Worm (Caenorhabditis elegans) whole organism, L1 larva: Measurements from ENCODE around the gene F44E2.6.

Experiments used
- C04F5.9 ChIP-seq: sonication (generic microtip); optimal IDR thresholded peaks from 2 replicates; lab custom pipeline; 2016; ENCODE audit warnings: missing genetic modification characterization, missing compliant biosample characterization
- C16A3.4 ChIP-seq: fragments of 150-350 bp; optimal IDR thresholded peaks from 2 replicates; lab custom pipeline; 2014; ENCODE audit warnings: missing biosample characterization, missing genetic modification characterization
- F16B12.6 ChIP-seq: fragments of 150-350 bp; optimal IDR thresholded peaks from 2 replicates; lab custom pipeline; 2014; ENCODE audit warnings: missing biosample characterization, missing genetic modification characterization
- alr-1 ChIP-seq: fragments of 200-800 bp; sonication (Bioruptor generic); optimal IDR thresholded peaks from 2 replicates; lab custom pipeline; 2018; ENCODE audit warnings: borderline replicate concordance, mild to moderate bottlenecking, missing genetic modification characterization, missing compliant biosample characterization
- aly-2 ChIP-seq: fragments of 150-350 bp; optimal IDR thresholded peaks from 2 replicates; lab custom pipeline; 2014; ENCODE audit warnings: missing biosample characterization, missing genetic modification characterization
- blmp-1 ChIP-seq: fragments of 150-350 bp; optimal IDR thresholded peaks from 2 replicates; lab custom pipeline; 2014; ENCODE audit warnings: missing biosample characterization, missing genetic modification characterization
- ceh-82 ChIP-seq, 3 experiments: fragments of 150-350 bp in 1 of 3; sonication (generic microtip) in 2 of 3; optimal IDR thresholded peaks; 2 replicates each; lab custom pipeline; 2014 to 2017; ENCODE audit warnings: missing biosample characterization in 3 of 3, missing genetic modification characterization in 3 of 3
- ces-1 ChIP-seq: fragments of 150-350 bp; optimal IDR thresholded peaks from 2 replicates; lab custom pipeline; 2014; ENCODE audit warnings: missing biosample characterization, missing genetic modification reagents, missing genetic modification characterization
- dpl-1 ChIP-seq, 3 experiments: fragments of 150-350 bp in 2 of 3; sonication (generic microtip) in 1 of 3; optimal IDR thresholded peaks; 2 replicates each; lab custom pipeline; 2014 to 2017; ENCODE audit warnings: missing biosample characterization in 3 of 3, missing genetic modification characterization in 3 of 3, missing genetic modification reagents in 3 of 3
- efl-3 ChIP-seq: fragments of 200-800 bp; sonication (Bioruptor generic); optimal IDR thresholded peaks from 2 replicates; lab custom pipeline; 2018; ENCODE audit warnings: mild to moderate bottlenecking, missing genetic modification characterization, missing compliant biosample characterization
- egl-27 ChIP-seq, 2 experiments: fragments of 150-350 bp in 1 of 2; sonication (generic microtip); optimal IDR thresholded peaks; 3 replicates each; lab custom pipeline; 2017 to 2018; ENCODE audit warnings: missing biosample characterization in 2 of 2, missing genetic modification characterization in 2 of 2, missing genetic modification reagents in 2 of 2
- elt-3 ChIP-seq, 6 experiments: fragments of 150-350 bp in 1 of 6; sonication (generic microtip); optimal IDR thresholded peaks; 2 replicates each; lab custom pipeline; 2017 to 2018; ENCODE audit warnings: missing biosample characterization in 6 of 6, missing genetic modification characterization in 6 of 6, inconsistent platforms in 1 of 6
- ets-5 ChIP-seq: fragments of 200-800 bp; sonication (Bioruptor generic); IDR thresholded peaks from 2 replicates; pipeline ENCODE4 v1.3.6; 2022; ENCODE audit warnings: missing genetic modification characterization, missing compliant biosample characterization
- fkh-10 ChIP-seq: sonication (generic microtip); optimal IDR thresholded peaks from 2 replicates; lab custom pipeline; 2017; ENCODE audit warnings: missing biosample characterization, missing genetic modification reagents, missing genetic modification characterization
- fkh-8 ChIP-seq: sonication (generic microtip); optimal IDR thresholded peaks from 2 replicates; lab custom pipeline; 2016; ENCODE audit warnings: mild to moderate bottlenecking, missing genetic modification characterization, missing compliant biosample characterization
- grh-1 ChIP-seq: fragments of 200-800 bp; sonication (Bioruptor generic); IDR thresholded peaks from 2 replicates; pipeline ENCODE4 v1.3.6; 2022; ENCODE audit warnings: missing genetic modification reagents, missing genetic modification characterization, missing compliant biosample characterization
- hlh-4 ChIP-seq: sonication (generic microtip); optimal IDR thresholded peaks from 2 replicates; lab custom pipeline; 2016; ENCODE audit warnings: mild to moderate bottlenecking, missing genetic modification characterization, missing compliant biosample characterization
- hpl-2 ChIP-seq: fragments of 150-350 bp; optimal IDR thresholded peaks from 2 replicates; lab custom pipeline; 2014; ENCODE audit warnings: missing biosample characterization, missing genetic modification reagents, missing genetic modification characterization
- irx-1 ChIP-seq: sonication (generic microtip); optimal IDR thresholded peaks from 2 replicates; lab custom pipeline; 2016; ENCODE audit warnings: missing genetic modification characterization, missing compliant biosample characterization
- lin-13 ChIP-seq: fragments of 150-350 bp; optimal IDR thresholded peaks from 2 replicates; lab custom pipeline; 2014; ENCODE audit warnings: missing biosample characterization, missing genetic modification reagents, missing genetic modification characterization
- lin-15B ChIP-seq: fragments of 150-350 bp; sonication (generic microtip); optimal IDR thresholded peaks from 3 replicates; lab custom pipeline; 2014; ENCODE audit warnings: missing biosample characterization, missing genetic modification characterization
- lin-39 ChIP-seq: fragments of 150-350 bp; optimal IDR thresholded peaks from 2 replicates; lab custom pipeline; 2014; ENCODE audit warnings: missing biosample characterization, missing genetic modification reagents, missing genetic modification characterization
- lir-3 ChIP-seq: sonication (generic microtip); optimal IDR thresholded peaks from 2 replicates; lab custom pipeline; 2016; ENCODE audit warnings: mild to moderate bottlenecking, missing genetic modification characterization, moderate library complexity, missing compliant biosample characterization; ENCODE audit not compliant: poor library complexity
- lsy-2 ChIP-seq, 2 experiments: fragments of 150-350 bp; optimal IDR thresholded peaks; 2 replicates each; lab custom pipeline; 2014; ENCODE audit warnings: missing biosample characterization in 2 of 2, missing genetic modification characterization in 2 of 2
- mab-9 ChIP-seq: fragments of 200-800 bp; sonication (Bioruptor generic); IDR thresholded peaks from 2 replicates; pipeline ENCODE4 v1.3.6; 2022; ENCODE audit warnings: missing genetic modification reagents, missing genetic modification characterization, missing compliant biosample characterization
- mdl-1 ChIP-seq, 2 experiments: fragments of 150-350 bp; optimal IDR thresholded peaks; 2 replicates each; lab custom pipeline; 2014 to 2017; ENCODE audit warnings: missing biosample characterization in 2 of 2, missing genetic modification characterization in 2 of 2, inconsistent platforms in 1 of 2
- mef-2 ChIP-seq: fragments of 150-350 bp; optimal IDR thresholded peaks from 2 replicates; lab custom pipeline; 2014; ENCODE audit warnings: missing biosample characterization, missing genetic modification characterization
- mep-1 ChIP-seq: fragments of 150-350 bp; optimal IDR thresholded peaks from 2 replicates; lab custom pipeline; 2014; ENCODE audit warnings: missing biosample characterization, missing genetic modification characterization
- nhr-11 ChIP-seq: fragments of 150-350 bp; optimal IDR thresholded peaks from 2 replicates; lab custom pipeline; 2014; ENCODE audit warnings: missing biosample characterization, missing genetic modification characterization
- nhr-12 ChIP-seq: sonication (generic microtip); optimal IDR thresholded peaks from 2 replicates; lab custom pipeline; 2017; ENCODE audit warnings: missing biosample characterization, missing genetic modification characterization
- nhr-19 ChIP-seq: fragments of 200-800 bp; sonication (Bioruptor generic); conservative IDR thresholded peaks from 2 replicates; pipeline ENCODE4 v1.3.6; 2022; ENCODE audit warnings: missing genetic modification characterization, missing compliant biosample characterization
- nhr-28 ChIP-seq: fragments of 150-350 bp; optimal IDR thresholded peaks from 2 replicates; lab custom pipeline; 2014; ENCODE audit warnings: missing biosample characterization, missing genetic modification characterization
- nhr-47 ChIP-seq: sonication (generic microtip); optimal IDR thresholded peaks from 2 replicates; lab custom pipeline; 2016; ENCODE audit warnings: mild to moderate bottlenecking, missing genetic modification characterization, moderate library complexity, missing compliant biosample characterization
- nhr-71 ChIP-seq: sonication (generic microtip); optimal IDR thresholded peaks from 2 replicates; lab custom pipeline; 2016; ENCODE audit warnings: mild to moderate bottlenecking, missing genetic modification characterization, moderate library complexity, missing compliant biosample characterization
- nhr-77 ChIP-seq: fragments of 150-350 bp; optimal IDR thresholded peaks from 2 replicates; lab custom pipeline; 2014; ENCODE audit warnings: missing biosample characterization, missing genetic modification characterization
- nhr-85 ChIP-seq: sonication (generic microtip); peaks from one replicate; lab custom pipeline; 2016; ENCODE audit warnings: missing genetic modification characterization, inconsistent platforms, missing compliant biosample characterization
- pag-3 ChIP-seq: sonication (generic microtip); optimal IDR thresholded peaks from 2 replicates; lab custom pipeline; 2017; ENCODE audit warnings: missing genetic modification characterization, mild to moderate bottlenecking, missing compliant biosample characterization, antibody characterized with exemption, borderline replicate concordance; ENCODE audit not compliant: insufficient read depth
- pax-3 ChIP-seq: fragments of 200-800 bp; sonication (Bioruptor generic); optimal IDR thresholded peaks from 2 replicates; lab custom pipeline; 2018; ENCODE audit warnings: mild to moderate bottlenecking, missing genetic modification characterization, moderate library complexity, missing compliant biosample characterization
- pqm-1 ChIP-seq: sonication (generic microtip); optimal IDR thresholded peaks from 3 replicates; lab custom pipeline; 2017; ENCODE audit warnings: missing biosample characterization, missing genetic modification characterization
- rnt-1 ChIP-seq: sonication (generic microtip); optimal IDR thresholded peaks from 2 replicates; lab custom pipeline; 2016; ENCODE audit warnings: mild to moderate bottlenecking, missing genetic modification characterization, moderate library complexity, missing compliant biosample characterization
- skn-1 ChIP-seq: fragments of 150-350 bp; optimal IDR thresholded peaks from 2 replicates; lab custom pipeline; 2014; ENCODE audit warnings: missing biosample characterization, missing genetic modification characterization
- snpc-4 ChIP-seq: fragments of 150-350 bp; optimal IDR thresholded peaks from 2 replicates; lab custom pipeline; 2014; ENCODE audit warnings: missing biosample characterization, missing genetic modification characterization
- snu-23 ChIP-seq: sonication (generic microtip); optimal IDR thresholded peaks from 2 replicates; lab custom pipeline; 2016; ENCODE audit warnings: missing genetic modification characterization, missing compliant biosample characterization
- sox-4 ChIP-seq: sonication (generic microtip); optimal IDR thresholded peaks from 2 replicates; lab custom pipeline; 2016; ENCODE audit warnings: missing genetic modification characterization, missing compliant biosample characterization
- swsn-7 ChIP-seq: sonication (generic microtip); optimal IDR thresholded peaks from 2 replicates; lab custom pipeline; 2016; ENCODE audit warnings: missing genetic modification characterization, missing compliant biosample characterization
- unc-86 ChIP-seq: sonication (generic microtip); optimal IDR thresholded peaks from 2 replicates; lab custom pipeline; 2016; ENCODE audit warnings: missing genetic modification characterization, missing compliant biosample characterization
- unc-98 ChIP-seq: fragments of 200-800 bp; sonication (Bioruptor generic); IDR thresholded peaks from 2 replicates; pipeline ENCODE4 v1.3.6; 2022; ENCODE audit warnings: missing genetic modification characterization, missing compliant biosample characterization
- vab-15 ChIP-seq: sonication (generic microtip); optimal IDR thresholded peaks from 2 replicates; lab custom pipeline; 2017; ENCODE audit warnings: missing genotype, mild to moderate bottlenecking, missing genetic modification characterization, missing compliant biosample characterization
- xbp-1 ChIP-seq: sonication (generic microtip); optimal IDR thresholded peaks from 2 replicates; lab custom pipeline; 2016; ENCODE audit warnings: missing genetic modification characterization, missing compliant biosample characterization
- zip-4 ChIP-seq: fragments of 200-800 bp; sonication (Bioruptor generic); optimal IDR thresholded peaks from 2 replicates; lab custom pipeline; 2018; ENCODE audit warnings: mild to moderate bottlenecking, missing genetic modification characterization, moderate library complexity, missing compliant biosample characterization
- ztf-11 ChIP-seq, 2 experiments: sonication (generic microtip); optimal IDR thresholded peaks; 2 replicates each; lab custom pipeline; 2016 to 2017; ENCODE audit warnings: missing genetic modification characterization in 2 of 2, missing biosample characterization in 1 of 2, missing compliant biosample characterization in 1 of 2

The F44E2.6 gene

DNA sequence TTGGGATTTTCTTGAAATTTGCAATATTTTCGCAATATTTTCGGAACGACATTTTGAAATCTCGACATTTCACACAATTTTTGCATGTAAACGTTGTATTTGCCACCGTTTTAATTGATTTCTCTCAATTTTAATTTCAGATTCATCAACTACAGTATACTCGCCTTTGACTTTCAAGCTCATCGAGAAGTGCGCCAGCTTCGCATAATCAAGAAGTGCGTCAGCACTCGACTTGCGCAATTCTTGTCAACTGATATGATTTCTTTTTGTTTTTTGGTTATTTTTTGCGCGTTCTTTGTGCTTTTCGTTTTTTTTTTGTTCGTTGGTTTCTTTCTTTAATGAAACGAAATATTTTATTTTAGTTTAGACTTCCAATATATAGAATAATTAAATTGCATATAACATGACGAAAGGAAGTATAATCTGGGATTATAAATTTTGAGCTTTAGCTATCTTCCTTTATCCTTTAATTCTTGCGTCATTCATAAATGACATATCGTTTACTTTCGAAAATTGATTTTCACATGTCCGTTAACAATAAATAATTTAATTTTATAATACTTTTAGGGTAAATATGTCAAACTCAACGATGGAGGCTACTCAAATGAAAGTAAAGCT lies 42.3 kb upstream of the F44E2.6 start, which contains the start of gene famh-136 (continued):
- TF ChIP-seq hlh-4 (tag; lab: Kevin White, UChicago) (no peak), sox-4 (tag; lab: Kevin White, UChicago) (peak; percentile 65), zip-4 (peak; percentile 42), hpl-2 (GFP tag; lab: Kevin White, UChicago) (peak; percentile 56), lir-3 (tag; lab: Kevin White, UChicago) (peak; percentile 45), mep-1 (peak; percentile 97), F16B12.6 (peak; percentile 61), lsy-2 (tag; optimal IDR thresholded peaks at IDR 0.05; lab: Kevin White, UChicago) (peak; percentile 90 to 94), ceh-82 (tag; optimal IDR thresholded peaks at IDR 0.05; lab: Kevin White, UChicago) (peak; percentile 45 to 80 (median 61)), nhr-11 (tag; lab: Kevin White, UChicago) (peak; percentile 44), fkh-8 (tag; lab: Kevin White, UChicago) (peak; percentile 83), pax-3 (peak; percentile 70), lin-13 (GFP tag; lab: Kevin White, UChicago) (peak; percentile 68), swsn-7 (tag; lab: Kevin White, UChicago) (peak; percentile 87), grh-1 (GFP tag; lab: Robert Waterston, UW) (no peak; the same call in 1 of the 2 replicates), ztf-11 (tag; optimal IDR thresholded peaks at IDR 0.05; lab: Kevin White, UChicago) (peak in 1 of 2 experiments; percentile 42), nhr-12 (tag; lab: Kevin White, UChicago) (no peak), xbp-1 (peak; percentile 79), snpc-4 (tag; lab: Kevin White, UChicago) (peak; percentile 74), snu-23 (GFP tag; lab: Kevin White, UChicago) (peak; percentile 93), nhr-85 (tag; lab: Kevin White, UChicago) (peak; percentile 89), ets-5 (GFP tag; lab: Robert Waterston, UW) (no peak), unc-98 (no peak), mdl-1 (tag; optimal IDR thresholded peaks at IDR 0.05; lab: Kevin White, UChicago) (peak in 1 of 2 experiments; percentile 79), mef-2 (tag; lab: Kevin White, UChicago) (no peak), nhr-19 (GFP tag; lab: Robert Waterston, UW) (peak; percentile 99), fkh-10 (GFP tag; lab: Kevin White, UChicago) (peak; percentile 42), efl-3 (no peak), lin-15B (peak; percentile 75), nhr-77 (tag; lab: Kevin White, UChicago) (peak; percentile 85), pqm-1 (tag; lab: Kevin White, UChicago) (no peak), skn-1 (tag; lab: Kevin White, UChicago) (peak; percentile 74), C04F5.9 (tag; lab: Kevin White, UChicago) (peak; percentile 93), ces-1 (GFP tag; lab: Kevin White, UChicago) (no peak), elt-3 (tag; optimal IDR thresholded peaks at IDR 0.05; lab: Kevin White, UChicago) (peak in 2 of 6 experiments; percentile 84 to 88), rnt-1 (tag; lab: Kevin White, UChicago) (peak; percentile 91), blmp-1 (peak; percentile 82), alr-1 (tag; lab: Kevin White, UChicago) (no peak), egl-27 (tag; optimal IDR thresholded peaks at IDR 0.05; lab: Kevin White, UChicago) (no peak), unc-86 (tag; lab: Kevin White, UChicago) (peak; percentile 64), pag-3 (tag; lab: Kevin White, UChicago) (peak; percentile 39), vab-15 (tag; lab: Kevin White, UChicago) (no peak), dpl-1 (GFP tag; optimal IDR thresholded peaks at IDR 0.05; lab: Kevin White, UChicago) (peak; percentile 76 to 88 (median 84)), nhr-47 (tag; lab: Kevin White, UChicago) (peak; percentile 90), lin-39 (tag; lab: Kevin White, UChicago) (peak; percentile 50), aly-2 (tag; lab: Kevin White, UChicago) (peak; percentile 58), nhr-28 (no peak), mab-9 (GFP tag; lab: Robert Waterston, UW) (peak; percentile 39; the same call in 1 of the 2 replicates), nhr-71 (tag; lab: Kevin White, UChicago) (peak; percentile 92), irx-1 (tag; lab: Kevin White, UChicago) (peak; percentile 63), C16A3.4 (tag; lab: Kevin White, UChicago) (peak; percentile 88)
